Worm (Caenorhabditis elegans): ENCODE results near the gene ndub-11.

The ndub-11 gene

ce11 chrIV:8103196-8103595 is 26.8 kb downstream of the ndub-11 start:
- no peak for TF ChIP-seq tbx-11 (GFP tag; IDR thresholded peaks at IDR 0.05)
- no peak for TF ChIP-seq hmg-4 (GFP tag; optimal IDR thresholded peaks at IDR 0.05)
- no peak for TF ChIP-seq sea-1 (GFP tag; conservative IDR thresholded peaks at IDR 0.05)
- no peak for TF ChIP-seq pes-1 (GFP tag; IDR thresholded peaks at IDR 0.05)
- TF ChIP-seq B0310.2 (tag; optimal IDR thresholded peaks at IDR 0.05): no peak
- TF ChIP-seq ets-7 (tag; optimal IDR thresholded peaks at IDR 0.05): no peak
- TF ChIP-seq ama-1 (optimal IDR thresholded peaks at IDR 0.05): no peak
- no peak for TF ChIP-seq hmbx-1 (tag; optimal IDR thresholded peaks at IDR 0.05)
- TF ChIP-seq hnd-1 (tag; optimal IDR thresholded peaks at IDR 0.05): no peak

ce11 chrIV:8102231-8102630 is 27.8 kb downstream of the ndub-11 start, which contains the start of gene Y42H9AR.5:
Gene Y42H9AR.5, plus strand, starts transcription at chrIV:8102531.
- TF ChIP-seq flt-1 (GFP tag; IDR thresholded peaks at IDR 0.05): no peak
- no peak for TF ChIP-seq scrt-1 (GFP tag; IDR thresholded peaks at IDR 0.05)
- no peak for TF ChIP-seq F13C5.2 (tag; optimal IDR thresholded peaks at IDR 0.05)
- no peak for TF ChIP-seq ets-7 (tag; optimal IDR thresholded peaks at IDR 0.05)
- no peak for TF ChIP-seq aly-1 (tag; optimal IDR thresholded peaks at IDR 0.05)
- no peak for TF ChIP-seq hnd-1 (tag; optimal IDR thresholded peaks at IDR 0.05)

ce11 chrIV:8099601-8100000 is 30.4 kb downstream of the ndub-11 start, which contains the start of gene Y42H9AR.2:
Gene Y42H9AR.2, plus strand, starts transcription at chrIV:8099901.
- TF ChIP-seq flt-1 (GFP tag; IDR thresholded peaks at IDR 0.05): no peak
- TF ChIP-seq B0310.2 (tag; optimal IDR thresholded peaks at IDR 0.05): no peak
- no peak for TF ChIP-seq aly-1 (tag; optimal IDR thresholded peaks at IDR 0.05)

ce11 chrIV:8096375-8096774 is 33.7 kb downstream of the ndub-11 start:
- no peak for TF ChIP-seq hmbx-1 (tag; optimal IDR thresholded peaks at IDR 0.05)
- TF ChIP-seq ceh-36 (tag; optimal IDR thresholded peaks at IDR 0.05): no peak
- no peak for TF ChIP-seq tbx-37 (GFP tag; conservative IDR thresholded peaks at IDR 0.05)
- TF ChIP-seq tbx-11 (GFP tag; IDR thresholded peaks at IDR 0.05): no peak
- TF ChIP-seq F13C5.2 (tag; optimal IDR thresholded peaks at IDR 0.05): no peak
- no peak for TF ChIP-seq sea-1 (GFP tag; conservative IDR thresholded peaks at IDR 0.05)
- TF ChIP-seq hnd-1 (tag; optimal IDR thresholded peaks at IDR 0.05): no peak
- TF ChIP-seq pes-1 (GFP tag; IDR thresholded peaks at IDR 0.05): no peak
- TF ChIP-seq aly-1 (tag; optimal IDR thresholded peaks at IDR 0.05): no peak
- TF ChIP-seq ets-7 (tag; optimal IDR thresholded peaks at IDR 0.05): no peak

ce11 chrIV:8091539-8091938 is 38.5 kb downstream of the ndub-11 start:
- TF ChIP-seq tra-4 (tag; optimal IDR thresholded peaks at IDR 0.05) (no peak), scrt-1 (GFP tag; IDR thresholded peaks at IDR 0.05) (no peak), aly-1 (tag; optimal IDR thresholded peaks at IDR 0.05) (no peak), B0310.2 (tag; optimal IDR thresholded peaks at IDR 0.05) (no peak), flt-1 (GFP tag; IDR thresholded peaks at IDR 0.05) (no peak), hnd-1 (tag; optimal IDR thresholded peaks at IDR 0.05) (no peak), F13C5.2 (tag; optimal IDR thresholded peaks at IDR 0.05) (no peak), tbx-37 (GFP tag; conservative IDR thresholded peaks at IDR 0.05) (no peak), hmbx-1 (tag; optimal IDR thresholded peaks at IDR 0.05) (no peak), tbx-11 (GFP tag; IDR thresholded peaks at IDR 0.05) (no peak)

- TF ChIP-seq flt-1 (GFP tag; IDR thresholded peaks at IDR 0.05): no peak
- no peak for TF ChIP-seq hnd-1 (tag; optimal IDR thresholded peaks at IDR 0.05)
- TF ChIP-seq ceh-36 (tag; optimal IDR thresholded peaks at IDR 0.05): no peak
- TF ChIP-seq F13C5.2 (tag; optimal IDR thresholded peaks at IDR 0.05): no peak
- no peak for TF ChIP-seq tbx-37 (GFP tag; conservative IDR thresholded peaks at IDR 0.05)
- TF ChIP-seq tbx-11 (GFP tag; IDR thresholded peaks at IDR 0.05): no peak
- TF ChIP-seq tra-4 (tag; optimal IDR thresholded peaks at IDR 0.05): no peak
- TF ChIP-seq ceh-13 (GFP tag; optimal IDR thresholded peaks at IDR 0.05): no peak
- TF ChIP-seq hmg-4 (GFP tag; optimal IDR thresholded peaks at IDR 0.05): no peak
- no peak for TF ChIP-seq ets-7 (tag; optimal IDR thresholded peaks at IDR 0.05)
- TF ChIP-seq pes-1 (GFP tag; IDR thresholded peaks at IDR 0.05): no peak
- TF ChIP-seq hmbx-1 (tag; optimal IDR thresholded peaks at IDR 0.05): no peak
- no peak for TF ChIP-seq aly-1 (tag; optimal IDR thresholded peaks at IDR 0.05)
- TF ChIP-seq scrt-1 (GFP tag; IDR thresholded peaks at IDR 0.05): no peak
Observed at ce11 chrIV:8086552-8086951, 43.5 kb downstream of the ndub-11 start, which contains the start of gene nsy-7. Gene nsy-7, minus strand, starts transcription at chrIV:8086652.

ce11 chrIV:8080782-8081181 is 49.2 kb downstream of the ndub-11 start:
- TF ChIP-seq hmg-4 (GFP tag; optimal IDR thresholded peaks at IDR 0.05): no peak

ce11 chrIV:8080166-8080565 is 49.9 kb downstream of the ndub-11 start:
- no peak for TF ChIP-seq flt-1 (GFP tag; IDR thresholded peaks at IDR 0.05)
- no peak for TF ChIP-seq tra-4 (tag; optimal IDR thresholded peaks at IDR 0.05)
- TF ChIP-seq tbx-11 (GFP tag; IDR thresholded peaks at IDR 0.05): no peak
- no peak for TF ChIP-seq tbx-37 (GFP tag; conservative IDR thresholded peaks at IDR 0.05)
- TF ChIP-seq sea-1 (GFP tag; conservative IDR thresholded peaks at IDR 0.05): no peak
- TF ChIP-seq ama-1 (optimal IDR thresholded peaks at IDR 0.05): no peak
- no peak for TF ChIP-seq ceh-36 (tag; optimal IDR thresholded peaks at IDR 0.05)
- TF ChIP-seq ets-7 (tag; optimal IDR thresholded peaks at IDR 0.05): no peak
- no peak for TF ChIP-seq scrt-1 (GFP tag; IDR thresholded peaks at IDR 0.05)
- no peak for TF ChIP-seq pes-1 (GFP tag; IDR thresholded peaks at IDR 0.05)
- no peak for TF ChIP-seq F13C5.2 (tag; optimal IDR thresholded peaks at IDR 0.05)
- TF ChIP-seq aly-1 (tag; optimal IDR thresholded peaks at IDR 0.05): no peak
- TF ChIP-seq hmbx-1 (tag; optimal IDR thresholded peaks at IDR 0.05): no peak
- TF ChIP-seq hmg-4 (GFP tag; optimal IDR thresholded peaks at IDR 0.05): no peak
- no peak for TF ChIP-seq B0310.2 (tag; optimal IDR thresholded peaks at IDR 0.05)
- no peak for TF ChIP-seq hnd-1 (tag; optimal IDR thresholded peaks at IDR 0.05)
- no peak for TF ChIP-seq ceh-13 (GFP tag; optimal IDR thresholded peaks at IDR 0.05)
